Worm (Caenorhabditis elegans) whole organism, L2 larva: ENCODE data around the gene srz-56.

Experiments
- C34F6.9 ChIP-seq: fragments of 150-350 bp; optimal IDR thresholded peaks from 2 replicates; lab custom pipeline; 2014; ENCODE audit warnings: missing biosample characterization, missing genetic modification characterization
- F13H6.1 ChIP-seq: sonication (generic microtip); optimal IDR thresholded peaks from 2 replicates; lab custom pipeline; 2016; ENCODE audit warnings: missing genetic modification characterization, missing compliant biosample characterization
- R02D3.7 ChIP-seq: fragments of 150-350 bp; optimal IDR thresholded peaks from 2 replicates; lab custom pipeline; 2014; ENCODE audit warnings: missing biosample characterization, missing genetic modification characterization
- ZK546.5 ChIP-seq: sonication (generic microtip); optimal IDR thresholded peaks from 2 replicates; lab custom pipeline; 2017; ENCODE audit warnings: missing biosample characterization, missing genetic modification characterization
- alr-1 ChIP-seq: fragments of 150-350 bp; optimal IDR thresholded peaks from 2 replicates; lab custom pipeline; 2014; ENCODE audit warnings: missing biosample characterization, missing genetic modification characterization
- aly-2 ChIP-seq: fragments of 150-350 bp; optimal IDR thresholded peaks from 2 replicates; lab custom pipeline; 2014; ENCODE audit warnings: missing biosample characterization, missing genetic modification characterization
- ama-1 ChIP-seq: fragments of 150-350 bp; optimal IDR thresholded peaks from 2 replicates; lab custom pipeline; 2018; ENCODE audit warnings: inconsistent platforms
- blmp-1 ChIP-seq: sonication (generic microtip); optimal IDR thresholded peaks from 2 replicates; lab custom pipeline; 2017; ENCODE audit warnings: missing genetic modification characterization, mild to moderate bottlenecking, missing compliant biosample characterization, antibody characterized with exemption, moderate library complexity; ENCODE audit not compliant: insufficient read depth
- crh-2 ChIP-seq: sonication (generic microtip); optimal IDR thresholded peaks from 2 replicates; lab custom pipeline; 2017; ENCODE audit warnings: missing biosample characterization, missing genetic modification characterization
- dmd-4 ChIP-seq: sonication (generic microtip); optimal IDR thresholded peaks from 2 replicates; lab custom pipeline; 2017; ENCODE audit warnings: missing biosample characterization, missing genetic modification characterization
- egl-27 ChIP-seq: sonication (generic microtip); optimal IDR thresholded peaks from 3 replicates; lab custom pipeline; 2017; ENCODE audit warnings: missing biosample characterization, missing genetic modification reagents, missing genetic modification characterization
- elt-1 ChIP-seq: fragments of 150-350 bp; optimal IDR thresholded peaks from 2 replicates; lab custom pipeline; 2014; ENCODE audit warnings: missing biosample characterization, missing genetic modification characterization
- elt-3 ChIP-seq: sonication (generic microtip); optimal IDR thresholded peaks from 2 replicates; lab custom pipeline; 2017; ENCODE audit warnings: missing biosample characterization, missing genetic modification characterization
- fos-1 ChIP-seq: fragments of 150-350 bp; optimal IDR thresholded peaks from 2 replicates; lab custom pipeline; 2014; ENCODE audit warnings: missing biosample characterization, missing genetic modification characterization
- gmeb-1 ChIP-seq: fragments of 150-350 bp; optimal IDR thresholded peaks from 2 replicates; lab custom pipeline; 2014; ENCODE audit warnings: missing biosample characterization, missing genetic modification characterization
- lin-11 ChIP-seq: fragments of 150-350 bp; sonication (generic microtip); optimal IDR thresholded peaks from 2 replicates; lab custom pipeline; 2014; ENCODE audit warnings: missing biosample characterization, missing genetic modification characterization, inconsistent platforms, mixed read lengths
- lin-13 ChIP-seq: fragments of 150-350 bp; optimal IDR thresholded peaks from 2 replicates; lab custom pipeline; 2014; ENCODE audit warnings: missing biosample characterization, missing genetic modification reagents, missing genetic modification characterization
- lin-39 ChIP-seq: fragments of 150-350 bp; optimal IDR thresholded peaks from 2 replicates; lab custom pipeline; 2014; ENCODE audit warnings: missing biosample characterization, missing genetic modification reagents, missing genetic modification characterization
- lsy-2 ChIP-seq, 2 experiments: fragments of 150-350 bp in 1 of 2; sonication (generic microtip) in 1 of 2; optimal IDR thresholded peaks; 2 replicates each; lab custom pipeline; 2014 to 2017; ENCODE audit warnings: missing biosample characterization in 2 of 2, missing genetic modification characterization in 2 of 2
- mab-5 ChIP-seq: fragments of 150-350 bp; optimal IDR thresholded peaks from 2 replicates; lab custom pipeline; 2014; ENCODE audit warnings: missing biosample characterization, missing genetic modification characterization
- mbf-1 ChIP-seq: sonication (generic microtip); optimal IDR thresholded peaks from 2 replicates; lab custom pipeline; 2017; ENCODE audit warnings: missing biosample characterization, missing genetic modification characterization
- mdl-1 ChIP-seq, 2 experiments: fragments of 150-350 bp in 1 of 2; sonication (generic microtip) in 1 of 2; optimal IDR thresholded peaks; 2 replicates each; lab custom pipeline; 2017; ENCODE audit warnings: missing biosample characterization in 2 of 2, missing genetic modification characterization in 2 of 2
- nhr-10 ChIP-seq: sonication (generic microtip); optimal IDR thresholded peaks from 2 replicates; lab custom pipeline; 2017; ENCODE audit warnings: missing biosample characterization, missing genetic modification characterization
- nhr-129 ChIP-seq: fragments of 150-350 bp; optimal IDR thresholded peaks from 2 replicates; lab custom pipeline; 2014; ENCODE audit warnings: missing biosample characterization, missing genetic modification characterization
- nhr-21 ChIP-seq: fragments of 150-350 bp; optimal IDR thresholded peaks from 2 replicates; lab custom pipeline; 2014; ENCODE audit warnings: missing biosample characterization, missing genetic modification characterization
- nhr-23 ChIP-seq: fragments of 150-350 bp; optimal IDR thresholded peaks from 2 replicates; lab custom pipeline; 2014; ENCODE audit warnings: missing biosample characterization, missing genetic modification reagents, missing genetic modification characterization
- nhr-237 ChIP-seq: fragments of 150-350 bp; optimal IDR thresholded peaks from 2 replicates; lab custom pipeline; 2014; ENCODE audit warnings: missing biosample characterization, missing genetic modification characterization
- nhr-6 ChIP-seq: fragments of 150-350 bp; optimal IDR thresholded peaks from 2 replicates; lab custom pipeline; 2014; ENCODE audit warnings: missing biosample characterization, missing genetic modification characterization
- nhr-77 ChIP-seq: fragments of 150-350 bp; optimal IDR thresholded peaks from 2 replicates; lab custom pipeline; 2014; ENCODE audit warnings: missing biosample characterization, missing genetic modification characterization
- sem-4 ChIP-seq: fragments of 150-350 bp; optimal IDR thresholded peaks from 2 replicates; lab custom pipeline; 2014; ENCODE audit warnings: missing biosample characterization, missing genetic modification reagents, missing genetic modification characterization
- skn-1 ChIP-seq: sonication (generic microtip); optimal IDR thresholded peaks from 2 replicates; lab custom pipeline; 2017; ENCODE audit warnings: missing biosample characterization, missing genetic modification characterization
- sma-3 ChIP-seq: sonication (generic microtip); optimal IDR thresholded peaks from 2 replicates; lab custom pipeline; 2016; ENCODE audit warnings: missing genetic modification reagents, missing genetic modification characterization, missing compliant biosample characterization
- snpc-4 ChIP-seq: fragments of 150-350 bp; optimal IDR thresholded peaks from 2 replicates; lab custom pipeline; 2014; ENCODE audit warnings: missing biosample characterization, missing genetic modification characterization
- unc-39 ChIP-seq: fragments of 150-350 bp; optimal IDR thresholded peaks from 2 replicates; lab custom pipeline; 2014; ENCODE audit warnings: missing biosample characterization, missing genetic modification characterization
- unc-55 ChIP-seq: fragments of 150-350 bp; sonication (generic microtip); optimal IDR thresholded peaks from 3 replicates; lab custom pipeline; 2014; ENCODE audit warnings: missing biosample characterization, missing genetic modification reagents, missing genetic modification characterization
- ztf-4 ChIP-seq: fragments of 150-350 bp; optimal IDR thresholded peaks from 2 replicates; lab custom pipeline; 2014; ENCODE audit warnings: missing biosample characterization, missing genetic modification characterization

The srz-56 gene

ce11 chrIII:2211120-2211519 is 29.5 kb upstream of the srz-56 start, which contains the start of gene C39B5.14:
C39B5.14 (plus strand) TSS chrIII:2211420.
- no peak for TF ChIP-seq ama-1 (lab: Kevin White, UChicago)
- TF ChIP-seq unc-55, result no peak
- TF ChIP-seq skn-1 (tag; lab: Kevin White, UChicago), result no peak
- TF ChIP-seq, all 48 proteins: peak for 0

- TF ChIP-seq nhr-23 (no peak), F13H6.1 (tag; lab: Kevin White, UChicago) (no peak), elt-1 (tag; lab: Kevin White, UChicago) (no peak), fos-1 (tag; lab: Kevin White, UChicago) (peak; percentile 43), ZK546.5 (tag; lab: Kevin White, UChicago) (no peak)
Measured at ce11 chrIII:2212343-2212742, 28.2 kb upstream of the srz-56 start.

ce11 chrIII:2219408-2219807 is 21.2 kb upstream of the srz-56 start, which contains the start of gene fbxa-12:
fbxa-12 (plus strand) TSS chrIII:2219708.
- TF ChIP-seq blmp-1 (tag; lab: Kevin White, UChicago), result no peak
- no peak for TF ChIP-seq ZK546.5 (tag; lab: Kevin White, UChicago)
- no peak for TF ChIP-seq alr-1
- no peak for TF ChIP-seq lsy-2 (tag; optimal IDR thresholded peaks at IDR 0.05; lab: Kevin White, UChicago)
- TF ChIP-seq skn-1 (tag; lab: Kevin White, UChicago), result no peak
- TF ChIP-seq C34F6.9 (tag; lab: Kevin White, UChicago), result no peak

ce11 chrIII:2223932-2224331 is 16.6 kb upstream of the srz-56 start, which contains the start of gene srd-65:
srd-65 (minus strand) TSS chrIII:2224032.
- TF ChIP-seq nhr-21 (tag; lab: Kevin White, UChicago) (no peak), gmeb-1 (tag; lab: Kevin White, UChicago) (no peak), mdl-1 (tag; optimal IDR thresholded peaks at IDR 0.05; lab: Kevin White, UChicago) (no peak), C34F6.9 (tag; lab: Kevin White, UChicago) (no peak), lsy-2 (tag; optimal IDR thresholded peaks at IDR 0.05; lab: Kevin White, UChicago) (no peak), R02D3.7 (tag; lab: Kevin White, UChicago) (no peak), mab-5 (tag; lab: Kevin White, UChicago) (no peak), alr-1 (no peak), lin-11 (tag; lab: Kevin White, UChicago) (no peak), ztf-4 (tag; lab: Kevin White, UChicago) (no peak), lin-39 (no peak)

- TF ChIP-seq C34F6.9 (tag; lab: Kevin White, UChicago), result no peak
- TF ChIP-seq fos-1 (tag; lab: Kevin White, UChicago), result peak; percentile 18
Measured at ce11 chrIII:2224478-2224877, 16.1 kb upstream of the srz-56 start, which contains the start of gene fbxa-38. fbxa-38 (plus strand) TSS chrIII:2224672.

DNA sequence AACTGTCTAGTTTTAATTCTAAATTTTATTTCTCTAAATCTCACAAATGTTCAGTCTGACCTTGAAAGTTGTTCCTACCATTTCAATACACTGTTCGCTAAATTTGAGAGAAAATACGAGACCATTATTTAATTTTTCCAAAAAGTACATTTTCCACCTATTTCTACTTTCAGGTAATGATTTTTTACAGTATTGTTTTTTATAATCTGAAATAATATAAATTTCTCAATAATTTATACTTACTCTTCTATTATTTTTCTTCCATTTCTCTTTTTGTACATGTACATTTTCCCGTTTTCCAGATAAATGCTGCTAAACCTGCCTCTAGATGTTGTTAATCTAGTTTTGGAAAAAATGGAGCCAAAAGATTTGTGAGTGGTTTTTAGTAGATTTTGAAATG is 13.2 kb upstream of the srz-56 start, which contains the start of gene fbxa-62:
Gene fbxa-62 (plus strand): TSS at position 301 of the 400 bp plus-strand sequence.
- TF ChIP-seq fos-1 (tag; lab: Kevin White, UChicago) (no peak), mab-5 (tag; lab: Kevin White, UChicago) (no peak), elt-1 (tag; lab: Kevin White, UChicago) (no peak), crh-2 (tag; lab: Kevin White, UChicago) (no peak), lsy-2 (tag; optimal IDR thresholded peaks at IDR 0.05; lab: Kevin White, UChicago) (no peak), mdl-1 (tag; optimal IDR thresholded peaks at IDR 0.05; lab: Kevin White, UChicago) (no peak), R02D3.7 (tag; lab: Kevin White, UChicago) (no peak), elt-3 (tag; lab: Kevin White, UChicago) (no peak), nhr-10 (tag; lab: Kevin White, UChicago) (no peak), ztf-4 (tag; lab: Kevin White, UChicago) (no peak), sma-3 (GFP tag; lab: Kevin White, UChicago) (no peak), lin-13 (GFP tag; lab: Kevin White, UChicago) (no peak), dmd-4 (tag; lab: Kevin White, UChicago) (no peak), unc-55 (no peak), unc-39 (no peak)

ce11 chrIII:2232360-2232759 is 8.2 kb upstream of the srz-56 start, which contains the start of gene fbxa-47:
fbxa-47 (minus strand) TSS chrIII:2232460.
- no peak for TF ChIP-seq nhr-23
- no peak for TF ChIP-seq sma-3 (GFP tag; lab: Kevin White, UChicago)
- no peak for TF ChIP-seq aly-2 (tag; lab: Kevin White, UChicago)
- TF ChIP-seq mbf-1 (tag; lab: Kevin White, UChicago), result no peak
- TF ChIP-seq unc-39, result no peak
- no peak for TF ChIP-seq egl-27 (tag; lab: Kevin White, UChicago)
- no peak for TF ChIP-seq ZK546.5 (tag; lab: Kevin White, UChicago)
- TF ChIP-seq lin-13 (GFP tag; lab: Kevin White, UChicago), result no peak
- TF ChIP-seq blmp-1 (tag; lab: Kevin White, UChicago), result no peak
- TF ChIP-seq snpc-4, result no peak
- TF ChIP-seq R02D3.7 (tag; lab: Kevin White, UChicago), result no peak
- no peak for TF ChIP-seq nhr-6 (tag; lab: Kevin White, UChicago)
- TF ChIP-seq nhr-21 (tag; lab: Kevin White, UChicago), result no peak
- TF ChIP-seq nhr-237 (tag; lab: Kevin White, UChicago), result no peak
- TF ChIP-seq nhr-129, result no peak
- no peak for TF ChIP-seq C34F6.9 (tag; lab: Kevin White, UChicago)
- no peak for TF ChIP-seq unc-55
- TF ChIP-seq nhr-77, result no peak
- TF ChIP-seq ama-1 (lab: Kevin White, UChicago), result no peak
- no peak for TF ChIP-seq sem-4 (tag; lab: Kevin White, UChicago)
